Fruit fly (Drosophila melanogaster): ENCODE results near the gene CG3457.
A peak's percentile ranks its signal among the peaks of the same experiment; 100 is the strongest.

The CG3457 gene

dm6 chrX:2193809-2194207 lies 6.2 kb downstream of the CG3457 start, which contains the start of gene CG14053:
Gene CG14053, minus strand, starts transcription at chrX:2193909.
- TF ChIP-seq Gug (GFP tag; IDR thresholded peaks at IDR 0.05) (no peak), Sox102F (GFP tag; optimal IDR thresholded peaks at IDR 0.05) (no peak), achi (GFP tag; optimal IDR thresholded peaks at IDR 0.05) (no peak), CG6276 (GFP tag; optimal IDR thresholded peaks at IDR 0.05) (no peak), CG6854 (GFP tag; optimal IDR thresholded peaks at IDR 0.05) (no peak), fkh (GFP tag; optimal IDR thresholded peaks at IDR 0.05) (no peak), Hr39 (GFP tag; optimal IDR thresholded peaks at IDR 0.05) (no peak), CG3032 (tag; optimal IDR thresholded peaks at IDR 0.05) (no peak), Sox15 (GFP tag; optimal IDR thresholded peaks at IDR 0.05) (no peak), net (GFP tag; optimal IDR thresholded peaks at IDR 0.05) (no peak), eg (GFP tag; IDR thresholded peaks at IDR 0.05) (no peak), dac (GFP tag; optimal IDR thresholded peaks at IDR 0.05) (no peak)

dm6 chrX:2194208-2195094 lies 6.8 kb downstream of the CG3457 start:
- TF ChIP-seq dac (GFP tag; optimal IDR thresholded peaks at IDR 0.05): no peak
- TF ChIP-seq salr (GFP tag; optimal IDR thresholded peaks at IDR 0.05): no peak
- TF ChIP-seq cyc (GFP tag; optimal IDR thresholded peaks at IDR 0.05): no peak
- TF ChIP-seq CG8632 (GFP tag; optimal IDR thresholded peaks at IDR 0.05): no peak
- TF ChIP-seq vri (GFP tag; optimal IDR thresholded peaks at IDR 0.05): peak; percentile 75
- TF ChIP-seq esn (GFP tag; optimal IDR thresholded peaks at IDR 0.05): no peak
- no peak for TF ChIP-seq fd59A (GFP tag; optimal IDR thresholded peaks at IDR 0.05)
- TF ChIP-seq CG9139 (GFP tag; optimal IDR thresholded peaks at IDR 0.05): no peak
- no peak for TF ChIP-seq OdsH (GFP tag; optimal IDR thresholded peaks at IDR 0.05)
- no peak for TF ChIP-seq CG6276 (GFP tag; optimal IDR thresholded peaks at IDR 0.05)
- peak; percentile 17 for TF ChIP-seq fkh (GFP tag; optimal IDR thresholded peaks at IDR 0.05)
- TF ChIP-seq achi (GFP tag; optimal IDR thresholded peaks at IDR 0.05): no peak
- no peak for TF ChIP-seq CG11762 (GFP tag; optimal IDR thresholded peaks at IDR 0.05; ENCODE audit: insufficient read depth)
- TF ChIP-seq Ets96B (tag; optimal IDR thresholded peaks at IDR 0.05): no peak
- TF ChIP-seq CG10669 (GFP tag; optimal IDR thresholded peaks at IDR 0.05): no peak
- no peak for TF ChIP-seq CG8119 (GFP tag; IDR thresholded peaks at IDR 0.05)
- TF ChIP-seq Smox (GFP tag; optimal IDR thresholded peaks at IDR 0.05): no peak
- peak; percentile 8 for TF ChIP-seq CG3919 (GFP tag; optimal IDR thresholded peaks at IDR 0.05)
- TF ChIP-seq Eip75B (GFP tag; optimal IDR thresholded peaks at IDR 0.05): no peak
- no peak for TF ChIP-seq Met (GFP tag; optimal IDR thresholded peaks at IDR 0.05)
- no peak for TF ChIP-seq Hr4 (GFP tag; optimal IDR thresholded peaks at IDR 0.05)
- TF ChIP-seq svp (GFP tag): peak; percentile 84
- TF ChIP-seq net (GFP tag; optimal IDR thresholded peaks at IDR 0.05): peak; percentile 16
- TF ChIP-seq lz (GFP tag; optimal IDR thresholded peaks at IDR 0.05): no peak
- peak; percentile 38 for TF ChIP-seq Eip93F (GFP tag; optimal IDR thresholded peaks at IDR 0.05)
- TF ChIP-seq CG6792 (GFP tag; optimal IDR thresholded peaks at IDR 0.05): no peak
- TF ChIP-seq CG32006 (GFP tag; optimal IDR thresholded peaks at IDR 0.05): no peak
- no peak for TF ChIP-seq acj6 (GFP tag; optimal IDR thresholded peaks at IDR 0.05)
- TF ChIP-seq Eip78C (GFP tag): peak; percentile 19
- no peak for TF ChIP-seq Ets21C (GFP tag; optimal IDR thresholded peaks at IDR 0.05)
- TF ChIP-seq CG15336 (GFP tag; IDR thresholded peaks at IDR 0.05): peak; percentile 34; the same call in 1 of the 2 replicates
- TF ChIP-seq Sox102F (GFP tag; optimal IDR thresholded peaks at IDR 0.05): no peak
- TF ChIP-seq CG16779 (tag; optimal IDR thresholded peaks at IDR 0.05): peak; percentile 14
- TF ChIP-seq pdm3 (GFP tag; optimal IDR thresholded peaks at IDR 0.05): no peak
- no peak for TF ChIP-seq CG6808 (GFP tag; optimal IDR thresholded peaks at IDR 0.05)
- no peak for TF ChIP-seq Hr39 (GFP tag; optimal IDR thresholded peaks at IDR 0.05)
- no peak for TF ChIP-seq eg (GFP tag; IDR thresholded peaks at IDR 0.05)
- no peak for TF ChIP-seq CG7368 (GFP tag; optimal IDR thresholded peaks at IDR 0.05)
- no peak for TF ChIP-seq Lpt (GFP tag; optimal IDR thresholded peaks at IDR 0.05)
- no peak for TF ChIP-seq Gug (GFP tag; IDR thresholded peaks at IDR 0.05)
- no peak for TF ChIP-seq CG6163 (GFP tag; IDR thresholded peaks at IDR 0.05)
- TF ChIP-seq Sox15 (GFP tag; optimal IDR thresholded peaks at IDR 0.05): no peak
- TF ChIP-seq topi (GFP tag; optimal IDR thresholded peaks at IDR 0.05): no peak
- TF ChIP-seq Sox14 (GFP tag; optimal IDR thresholded peaks at IDR 0.05): no peak
- TF ChIP-seq CG8319 (GFP tag; optimal IDR thresholded peaks at IDR 0.05): no peak
- TF ChIP-seq CG11902 (GFP tag; optimal IDR thresholded peaks at IDR 0.05): no peak

Data from whole organism, prepupa.